Fruit fly (Drosophila melanogaster) whole organism, wandering third instar larva: ENCODE data around the gene HemK1.

Experiments
- Abd-B ChIP-seq: fragments of >200 bp; optimal IDR thresholded peaks from 2 replicates; lab custom pipeline; 2017; ENCODE audit warnings: missing biosample characterization, missing genetic modification characterization
- CG32264 ChIP-seq: fragments of 200-800 bp; sonication (Bioruptor generic); optimal IDR thresholded peaks from 2 replicates; lab custom pipeline; 2016; ENCODE audit warnings: missing biosample characterization, missing genetic modification characterization
- CG9705 ChIP-seq: fragments of 200-800 bp; sonication (Bioruptor generic); optimal IDR thresholded peaks from 2 replicates; lab custom pipeline; 2018; ENCODE audit warnings: missing biosample characterization, mild to moderate bottlenecking, missing genetic modification characterization
- CrebA ChIP-seq: fragments of 200-800 bp; sonication (Bioruptor generic); optimal IDR thresholded peaks from 2 replicates; lab custom pipeline; 2016; ENCODE audit warnings: missing biosample characterization, mild to moderate bottlenecking, missing genetic modification characterization, borderline replicate concordance
- Dfd ChIP-seq: fragments of >200 bp; optimal IDR thresholded peaks from 2 replicates; lab custom pipeline; 2017; ENCODE audit warnings: missing biosample characterization, missing genetic modification characterization
- Dif ChIP-seq: fragments of 200-275, 200-300 bp; sonication (Bioruptor generic); optimal IDR thresholded peaks from 2 replicates; lab custom pipeline; 2018; ENCODE audit warnings: missing biosample characterization, missing genetic modification characterization; ENCODE audit not compliant: partially characterized antibody
- GATAd ChIP-seq: sonication (Bioruptor generic); optimal IDR thresholded peaks from 2 replicates; lab custom pipeline; 2016; ENCODE audit warnings: missing biosample characterization, missing genetic modification characterization
- HLH106 ChIP-seq: fragments of 200-800 bp; optimal IDR thresholded peaks from 3 replicates; lab custom pipeline; 2019; ENCODE audit warnings: missing biosample characterization, mild to moderate bottlenecking, missing genetic modification characterization, moderate library complexity
- Hr78 ChIP-seq: fragments of >200 bp; optimal IDR thresholded peaks from 2 replicates; lab custom pipeline; 2017; ENCODE audit warnings: missing biosample characterization, missing genetic modification characterization
- Hr83 ChIP-seq: fragments of 200-300 bp; sonication (Bioruptor generic); optimal IDR thresholded peaks from 2 replicates; lab custom pipeline; 2016; ENCODE audit warnings: missing biosample characterization, mild to moderate bottlenecking, missing genetic modification characterization, moderate library complexity; ENCODE audit not compliant: poor library complexity, severe bottlenecking
- Jra ChIP-seq: sonication (Bioruptor generic); optimal IDR thresholded peaks from 2 replicates; lab custom pipeline; 2016; ENCODE audit warnings: missing biosample characterization, missing genetic modification characterization
- Mio ChIP-seq: sonication (Bioruptor generic); optimal IDR thresholded peaks from 2 replicates; lab custom pipeline; 2016; ENCODE audit warnings: missing biosample characterization, missing genetic modification characterization
- Myc ChIP-seq: fragments of >200 bp; optimal IDR thresholded peaks from 2 replicates; lab custom pipeline; 2017
- N ChIP-seq: fragments of >200 bp; optimal IDR thresholded peaks from 2 replicates; lab custom pipeline; 2018; ENCODE audit warnings: missing biosample characterization, missing external identifiers, missing genetic modification characterization
- OdsH ChIP-seq: fragments of 200-800 bp; sonication (Bioruptor generic); optimal IDR thresholded peaks from 2 replicates; lab custom pipeline; 2016; ENCODE audit warnings: missing biosample characterization, mild to moderate bottlenecking, missing genetic modification characterization
- Rel ChIP-seq, 2 experiments: fragments of 200-800 bp; sonication (Bioruptor generic) in 1 of 2; optimal IDR thresholded peaks; 2 replicates in 1 of 2; 3 replicates in 1 of 2; lab custom pipeline; 2016 to 2019; ENCODE audit warnings: mild to moderate bottlenecking in 2 of 2, missing biosample characterization in 2 of 2, missing genetic modification characterization in 2 of 2, moderate library complexity in 1 of 2
- Sp1 ChIP-seq: fragments of 200-800 bp; sonication (Bioruptor generic); optimal IDR thresholded peaks from 3 replicates; lab custom pipeline; 2019; ENCODE audit warnings: missing biosample characterization, mild to moderate bottlenecking, missing genetic modification characterization, moderate library complexity
- Vsx2 ChIP-seq: fragments of 200-300, 225-300 bp; sonication (Bioruptor generic); optimal IDR thresholded peaks from 2 replicates; lab custom pipeline; 2018; ENCODE audit warnings: missing biosample characterization, missing genetic modification characterization; ENCODE audit not compliant: partially characterized antibody
- br ChIP-seq: fragments of 200-800 bp; sonication (Bioruptor generic); optimal IDR thresholded peaks from 2 replicates; lab custom pipeline; 2016; ENCODE audit warnings: missing biosample characterization, missing genetic modification characterization
- brk ChIP-seq: fragments of 200-800 bp; sonication (Bioruptor generic); optimal IDR thresholded peaks from 2 replicates; lab custom pipeline; 2016; ENCODE audit warnings: missing biosample characterization, mild to moderate bottlenecking, missing genetic modification characterization
- dl ChIP-seq, 2 experiments: fragments of 175-275, 200-275 bp in 1 of 2; fragments of 200-275 bp in 1 of 2; sonication (Bioruptor generic); optimal IDR thresholded peaks; lab custom pipeline; 2018; ENCODE audit warnings: mild to moderate bottlenecking in 2 of 2, missing biosample characterization in 2 of 2, missing genetic modification characterization in 2 of 2, moderate library complexity in 2 of 2; ENCODE audit not compliant: partially characterized antibody in 2 of 2, insufficient read depth in 1 of 2
- dmrt93B ChIP-seq: fragments of 200-800 bp; sonication (Bioruptor generic); optimal IDR thresholded peaks from 2 replicates; lab custom pipeline; 2018; ENCODE audit warnings: missing biosample characterization, mild to moderate bottlenecking, missing genetic modification characterization
- dsf ChIP-seq: sonication (Bioruptor generic); optimal IDR thresholded peaks from 2 replicates; lab custom pipeline; 2016; ENCODE audit warnings: missing biosample characterization, missing genetic modification characterization, borderline replicate concordance
- ey ChIP-seq: fragments of 200-800 bp; sonication (Bioruptor generic); optimal IDR thresholded peaks from 2 replicates; lab custom pipeline; 2016; ENCODE audit warnings: missing biosample characterization, missing genetic modification characterization
- foxo ChIP-seq, 2 experiments: fragments of 200-800 bp; sonication (Bioruptor generic); optimal IDR thresholded peaks; 2 replicates in 1 of 2; 3 replicates in 1 of 2; lab custom pipeline; 2016 to 2017; ENCODE audit warnings: missing biosample characterization in 2 of 2, missing genetic modification characterization in 2 of 2
- fru ChIP-seq: fragments of 200-800 bp; sonication (Bioruptor generic); optimal IDR thresholded peaks from 3 replicates; lab custom pipeline; 2016; ENCODE audit warnings: missing biosample characterization, mild to moderate bottlenecking, missing genetic modification characterization
- h ChIP-seq: fragments of 200-800 bp; sonication (Bioruptor generic); optimal IDR thresholded peaks from 3 replicates; lab custom pipeline; 2016; ENCODE audit warnings: missing biosample characterization, mild to moderate bottlenecking, missing genetic modification characterization
- jim ChIP-seq: fragments of 175-275, 200-325 bp; sonication (Bioruptor generic); optimal IDR thresholded peaks from 2 replicates; lab custom pipeline; 2016; ENCODE audit warnings: missing biosample characterization, mild to moderate bottlenecking, missing genetic modification characterization
- lola ChIP-seq: fragments of >200 bp; optimal IDR thresholded peaks from 2 replicates; lab custom pipeline; 2017; ENCODE audit warnings: missing biosample characterization, missing genetic modification characterization
- pan ChIP-seq: fragments of >200 bp; optimal IDR thresholded peaks from 2 replicates; lab custom pipeline; 2017
- psq ChIP-seq: fragments of 200-800 bp; sonication (Bioruptor generic); optimal IDR thresholded peaks from 3 replicates; lab custom pipeline; 2017; ENCODE audit warnings: missing biosample characterization, mild to moderate bottlenecking, missing genetic modification characterization, moderate library complexity
- rgr ChIP-seq: fragments of 200-800 bp; sonication (Bioruptor generic); optimal IDR thresholded peaks from 3 replicates; lab custom pipeline; 2016; ENCODE audit warnings: missing biosample characterization, mild to moderate bottlenecking, missing genetic modification characterization
- sage ChIP-seq: fragments of 200-800 bp; sonication (Bioruptor generic); optimal IDR thresholded peaks from 2 replicates; lab custom pipeline; 2016; ENCODE audit warnings: missing biosample characterization, mild to moderate bottlenecking, missing genetic modification characterization
- sv ChIP-seq: fragments of 200-800 bp; sonication (Bioruptor generic); optimal IDR thresholded peaks from 3 replicates; lab custom pipeline; 2016; ENCODE audit warnings: missing biosample characterization, missing genetic modification characterization
- tai ChIP-seq: sonication (Bioruptor generic); optimal IDR thresholded peaks from 2 replicates; lab custom pipeline; 2016; ENCODE audit warnings: missing biosample characterization, missing genetic modification characterization
- usp ChIP-seq: fragments of >200 bp; optimal IDR thresholded peaks from 2 replicates; lab custom pipeline; 2017; ENCODE audit warnings: missing biosample characterization, missing genetic modification characterization
- woc ChIP-seq: sonication (Bioruptor generic); optimal IDR thresholded peaks from 2 replicates; lab custom pipeline; 2016; ENCODE audit warnings: missing biosample characterization, mild to moderate bottlenecking, missing genetic modification characterization

Gene HemK1

dm6 chr2L:6464780-6465179, 2.7 kb downstream of the HemK1 start:
- no peak for TF ChIP-seq foxo (GFP tag; optimal IDR thresholded peaks at IDR 0.05; lab: Kevin White, UChicago)
- peak; percentile 30 for TF ChIP-seq brk
- peak; percentile 65 for TF ChIP-seq Hr83 (GFP tag; lab: Kevin White, UChicago)
- no peak for TF ChIP-seq fru
- TF ChIP-seq Sp1 (GFP tag; lab: Kevin White, UChicago): peak; percentile 34
- TF ChIP-seq CrebA (GFP tag; lab: Kevin White, UChicago): no peak
- no peak for TF ChIP-seq Vsx2 (GFP tag; lab: Kevin White, UChicago)
- no peak for TF ChIP-seq Dfd (GFP tag; lab: Kevin White, UChicago)
- peak; percentile 51 for TF ChIP-seq h (GFP tag; lab: Kevin White, UChicago)
- no peak for TF ChIP-seq CG32264
- no peak for TF ChIP-seq sage (GFP tag; lab: Kevin White, UChicago)
- peak; percentile 16 for TF ChIP-seq HLH106 (tag; lab: Kevin White, UChicago)
- TF ChIP-seq Abd-B: no peak
- TF ChIP-seq N (GFP tag; lab: Kevin White, UChicago): no peak
- TF ChIP-seq OdsH (GFP tag; lab: Kevin White, UChicago): peak; percentile 51
- no peak for TF ChIP-seq ey (GFP tag; lab: Kevin White, UChicago)
- TF ChIP-seq Hr78: no peak
- TF ChIP-seq woc (GFP tag; lab: Kevin White, UChicago): no peak
- peak; percentile 41 for TF ChIP-seq rgr (GFP tag; lab: Kevin White, UChicago)
- TF ChIP-seq Rel (GFP tag; optimal IDR thresholded peaks at IDR 0.05; lab: Kevin White, UChicago): no peak
- no peak for TF ChIP-seq Rel (tag; optimal IDR thresholded peaks at IDR 0.05; lab: Kevin White, UChicago)
- peak; percentile 18 for TF ChIP-seq br
- TF ChIP-seq lola (GFP tag; lab: Kevin White, UChicago): no peak
- TF ChIP-seq tai: no peak
- peak; percentile 27 for TF ChIP-seq CG9705
- no peak for TF ChIP-seq psq (GFP tag; lab: Kevin White, UChicago)
- TF ChIP-seq, all 38 proteins: peak for 9

- TF ChIP-seq foxo (GFP tag; optimal IDR thresholded peaks at IDR 0.05; lab: Kevin White, UChicago) (peak in 1 of 2 experiments; percentile 0), ey (GFP tag; lab: Kevin White, UChicago) (no peak)
These were observed 3.2 kb downstream of the HemK1 start for dm6 chr2L:6464270-6464669.

dm6 chr2L:6463392-6463791, 4.1 kb downstream of the HemK1 start:
- no peak for TF ChIP-seq Abd-B
- no peak for TF ChIP-seq Dfd (GFP tag; lab: Kevin White, UChicago)
- no peak for TF ChIP-seq Sp1 (GFP tag; lab: Kevin White, UChicago)
- no peak for TF ChIP-seq dmrt93B
- TF ChIP-seq GATAd (GFP tag; lab: Kevin White, UChicago): no peak

dm6 chr2L:6462259-6462658, 5.2 kb downstream of the HemK1 start:
- no peak for TF ChIP-seq CG9705
- TF ChIP-seq Dif (GFP tag; lab: Kevin White, UChicago): no peak
- no peak for TF ChIP-seq GATAd (GFP tag; lab: Kevin White, UChicago)
- TF ChIP-seq HLH106 (tag; lab: Kevin White, UChicago): no peak

dm6 chr2L:6461497-6461896, 6.0 kb downstream of the HemK1 start:
- TF ChIP-seq woc (GFP tag; lab: Kevin White, UChicago): peak; percentile 17
- TF ChIP-seq foxo (GFP tag; optimal IDR thresholded peaks at IDR 0.05; lab: Kevin White, UChicago): peak in 1 of 2 experiments; percentile 67
- peak; percentile 42 for TF ChIP-seq HLH106 (tag; lab: Kevin White, UChicago)
- no peak for TF ChIP-seq sage (GFP tag; lab: Kevin White, UChicago)
- peak; percentile 87 for TF ChIP-seq rgr (GFP tag; lab: Kevin White, UChicago)
- no peak for TF ChIP-seq dl (GFP tag; optimal IDR thresholded peaks at IDR 0.05; lab: Kevin White, UChicago; ENCODE audit: insufficient read depth in 1 of 2, partially characterized antibody in 2 of 2)
- TF ChIP-seq N (GFP tag; lab: Kevin White, UChicago): no peak
- no peak for TF ChIP-seq GATAd (GFP tag; lab: Kevin White, UChicago)
- TF ChIP-seq Mio (GFP tag; lab: Kevin White, UChicago): no peak
- TF ChIP-seq usp (GFP tag; lab: Kevin White, UChicago): no peak
- peak; percentile 20 for TF ChIP-seq psq (GFP tag; lab: Kevin White, UChicago)
- no peak for TF ChIP-seq ey (GFP tag; lab: Kevin White, UChicago)
- peak; percentile 71 for TF ChIP-seq br
- TF ChIP-seq Dfd (GFP tag; lab: Kevin White, UChicago): no peak
- no peak for TF ChIP-seq Rel (GFP tag; optimal IDR thresholded peaks at IDR 0.05; lab: Kevin White, UChicago)
- peak; percentile 22 for TF ChIP-seq Rel (tag; optimal IDR thresholded peaks at IDR 0.05; lab: Kevin White, UChicago)
- no peak for TF ChIP-seq Vsx2 (GFP tag; lab: Kevin White, UChicago)
- TF ChIP-seq lola (GFP tag; lab: Kevin White, UChicago): no peak
- TF ChIP-seq h (GFP tag; lab: Kevin White, UChicago): peak; percentile 88
- no peak for TF ChIP-seq jim (GFP tag; lab: Kevin White, UChicago)
- TF ChIP-seq OdsH (GFP tag; lab: Kevin White, UChicago): peak; percentile 69
- peak; percentile 52 for TF ChIP-seq CG32264
- no peak for TF ChIP-seq dsf (GFP tag; lab: Kevin White, UChicago)
- TF ChIP-seq Jra (GFP tag; lab: Kevin White, UChicago): no peak
- no peak for TF ChIP-seq pan
- peak; percentile 62 for TF ChIP-seq Sp1 (GFP tag; lab: Kevin White, UChicago)
- no peak for TF ChIP-seq Myc (lab: Kevin White, UChicago)
- peak; percentile 65 for TF ChIP-seq fru
- TF ChIP-seq CrebA (GFP tag; lab: Kevin White, UChicago): no peak
- TF ChIP-seq Hr83 (GFP tag; lab: Kevin White, UChicago): peak; percentile 97
- TF ChIP-seq tai: no peak
- TF ChIP-seq Hr78: no peak
- no peak for TF ChIP-seq sv (GFP tag; lab: Kevin White, UChicago)
- TF ChIP-seq brk: no peak
- TF ChIP-seq Dif (GFP tag; lab: Kevin White, UChicago): no peak
